Worm (Caenorhabditis elegans): ENCODE measurements around the gene srb-16.
"Not testable (repeated sequence)": the region's sequence is repeated elsewhere in the genome, so short reads cannot be mapped to it uniquely, and the experiment has no call there.

srb-16 gene

DNA sequence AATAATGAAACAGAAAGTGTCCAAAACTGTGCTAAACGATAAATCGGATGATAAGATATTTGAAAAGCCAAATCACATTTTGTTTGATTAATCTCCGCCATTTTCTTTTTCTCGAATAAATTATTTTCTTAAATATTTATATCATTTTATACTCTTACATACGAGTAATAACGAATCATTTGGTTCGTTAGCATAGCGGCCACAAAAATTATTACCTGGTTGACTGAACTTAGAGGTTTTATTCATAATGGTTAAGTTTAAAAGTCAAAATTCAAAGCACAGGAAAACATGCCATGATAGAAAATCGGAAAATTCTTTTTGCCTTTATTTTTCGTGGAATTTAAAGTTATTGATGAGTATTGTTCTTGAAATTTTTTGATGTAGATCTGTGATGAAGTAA lies 12.6 kb upstream of the srb-16 start, which contains the start of gene srb-5:
TSS of gene srb-5 (minus strand) at position 101 of the 400 bp plus-strand sequence.
- TF ChIP-seq unc-3 (GFP tag; conservative IDR thresholded peaks at IDR 0.05) (no peak), unc-3 (tag; optimal IDR thresholded peaks at IDR 0.05) (no peak), elt-2 (tag; optimal IDR thresholded peaks at IDR 0.05) (no peak), pax-1 (tag; optimal IDR thresholded peaks at IDR 0.05) (no peak), nhr-11 (tag; optimal IDR thresholded peaks at IDR 0.05) (no peak), T23F11.4 (GFP tag; optimal IDR thresholded peaks at IDR 0.05) (no peak), dve-1 (tag; optimal IDR thresholded peaks at IDR 0.05) (no peak), C08G9.2 (tag; optimal IDR thresholded peaks at IDR 0.05) (no peak), C38D4.7 (GFP tag; optimal IDR thresholded peaks at IDR 0.05) (no peak), dmd-4 (tag; optimal IDR thresholded peaks at IDR 0.05; ENCODE audit: borderline replicate concordance) (no peak), mec-3 (tag; optimal IDR thresholded peaks at IDR 0.05; ENCODE audit: borderline replicate concordance) (no peak), madf-2 (tag; optimal IDR thresholded peaks at IDR 0.05) (no peak), ceh-31 (tag; optimal IDR thresholded peaks at IDR 0.05) (no peak), ceh-34 (tag; optimal IDR thresholded peaks at IDR 0.05) (no peak), ahr-1 (tag; optimal IDR thresholded peaks at IDR 0.05) (no peak), ceh-45 (GFP tag; IDR thresholded peaks at IDR 0.05) (no peak)

DNA sequence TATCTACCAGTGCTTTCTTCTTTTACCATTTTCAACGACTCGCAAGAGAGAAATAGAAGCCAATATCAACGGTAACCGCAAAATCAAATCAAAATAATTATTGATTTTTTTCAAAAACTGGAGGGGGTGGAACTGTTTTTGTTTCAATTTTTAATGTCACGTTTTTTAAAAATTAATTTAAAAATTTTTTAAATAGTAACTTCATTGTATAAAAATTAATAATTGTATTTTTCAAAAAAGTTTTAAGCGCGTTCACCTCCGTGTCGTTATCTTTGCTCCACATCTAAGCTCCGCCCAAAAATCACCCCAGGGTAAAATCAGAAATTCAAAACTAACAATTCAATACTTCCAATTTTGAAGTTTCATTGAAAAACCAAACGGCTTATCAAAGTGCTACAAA lies 10.4 kb upstream of the srb-16 start, which contains the start of gene C27D6.11:
TSS of gene C27D6.11 (minus strand) at position 101 of the 400 bp plus-strand sequence.
- TF ChIP-seq unc-42 (tag; optimal IDR thresholded peaks at IDR 0.05) (no peak), fkh-6 (tag; optimal IDR thresholded peaks at IDR 0.05) (no peak), dmd-4 (tag; optimal IDR thresholded peaks at IDR 0.05; ENCODE audit: borderline replicate concordance) (no peak), ceh-9 (tag; optimal IDR thresholded peaks at IDR 0.05) (no peak), nhr-11 (tag; optimal IDR thresholded peaks at IDR 0.05) (no peak), F13H6.1 (tag; optimal IDR thresholded peaks at IDR 0.05) (no peak), hlh-6 (tag; optimal IDR thresholded peaks at IDR 0.05) (no peak), madf-2 (tag; optimal IDR thresholded peaks at IDR 0.05) (no peak), pros-1 (tag; optimal IDR thresholded peaks at IDR 0.05) (no peak), ceh-22 (tag; optimal IDR thresholded peaks at IDR 0.05) (no peak), eyg-1 (tag; optimal IDR thresholded peaks at IDR 0.05) (no peak), unc-3 (GFP tag; conservative IDR thresholded peaks at IDR 0.05) (no peak), unc-3 (tag; optimal IDR thresholded peaks at IDR 0.05) (no peak), odd-2 (tag; optimal IDR thresholded peaks at IDR 0.05) (no peak)

DNA sequence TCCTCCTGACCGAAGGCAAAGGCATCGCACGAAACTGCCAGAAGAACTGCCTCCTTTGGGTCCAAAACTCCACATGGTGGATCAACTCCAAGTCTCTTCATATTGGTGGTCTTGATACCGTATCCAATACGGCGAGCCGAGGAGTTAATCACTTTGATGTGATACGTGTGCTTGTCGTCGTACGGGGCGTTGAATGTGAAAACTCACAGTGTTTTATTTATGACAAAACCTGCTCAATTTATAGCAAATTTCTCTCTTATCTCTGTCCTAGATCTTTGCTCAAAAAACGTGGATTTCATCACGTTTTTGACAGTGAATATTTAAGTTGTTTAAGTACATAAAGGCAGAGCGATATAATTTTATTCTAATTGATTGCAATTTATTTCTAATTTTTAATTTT lies 8.0 kb upstream of the srb-16 start, which contains the start of gene F58A6.9:
TSS of gene F58A6.9 (minus strand) at position 101 of the 400 bp plus-strand sequence.
- TF ChIP-seq T23F11.4 (GFP tag; optimal IDR thresholded peaks at IDR 0.05); ttx-3 (tag; optimal IDR thresholded peaks at IDR 0.05); hlh-6 (tag; optimal IDR thresholded peaks at IDR 0.05): not testable (repeated sequence)

DNA sequence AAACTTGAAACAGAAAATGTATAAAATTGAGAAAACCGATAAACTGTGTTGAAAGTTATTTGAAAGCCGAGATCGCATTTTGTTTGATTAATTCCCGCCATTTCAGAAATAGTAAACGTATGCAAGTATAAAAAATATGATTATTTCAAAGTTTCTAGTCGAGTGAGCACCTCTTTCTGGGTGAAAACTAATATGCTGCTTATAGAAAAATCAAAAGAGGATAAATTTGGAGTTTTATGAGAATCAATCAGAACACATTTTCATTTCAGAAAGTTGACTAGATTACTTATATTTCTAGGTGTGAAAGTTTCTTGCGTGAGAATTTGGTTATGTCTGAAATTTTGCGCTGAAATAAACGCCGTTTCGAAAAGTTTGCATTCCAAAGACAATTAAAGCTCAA lies 6.8 kb upstream of the srb-16 start, which contains the start of gene srb-13:
TSS of gene srb-13 (minus strand) at position 101 of the 400 bp plus-strand sequence.
- no peak for TF ChIP-seq pat-9 (tag; optimal IDR thresholded peaks at IDR 0.05)

DNA sequence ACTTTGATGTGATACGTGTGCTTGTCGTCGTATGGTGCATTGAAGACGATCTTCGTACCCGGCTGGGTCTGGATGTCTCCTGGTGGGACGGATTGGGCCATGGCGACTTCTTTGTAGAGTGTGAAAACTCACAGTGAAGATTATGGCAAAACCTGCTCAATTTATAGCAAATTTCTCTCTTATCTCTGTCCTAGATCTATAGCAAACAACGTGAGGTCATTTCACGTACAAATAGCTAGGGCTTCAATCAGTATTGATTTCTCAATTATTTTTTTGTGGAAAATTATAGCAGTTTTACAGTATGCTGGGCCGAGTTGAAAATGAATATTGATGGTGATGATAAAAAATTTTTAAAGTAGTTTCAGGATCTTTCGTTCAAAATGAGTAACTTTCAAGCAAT lies 6.3 kb upstream of the srb-16 start, which contains the start of gene msp-45:
TSS of gene msp-45 (minus strand) at position 101 of the 400 bp plus-strand sequence.
- TF ChIP-seq fkh-6 (tag; optimal IDR thresholded peaks at IDR 0.05) (no peak), eyg-1 (tag; optimal IDR thresholded peaks at IDR 0.05) (no peak), unc-3 (GFP tag; conservative IDR thresholded peaks at IDR 0.05) (no peak), unc-3 (tag; optimal IDR thresholded peaks at IDR 0.05) (no peak), odd-2 (tag; optimal IDR thresholded peaks at IDR 0.05) (no peak)

DNA sequence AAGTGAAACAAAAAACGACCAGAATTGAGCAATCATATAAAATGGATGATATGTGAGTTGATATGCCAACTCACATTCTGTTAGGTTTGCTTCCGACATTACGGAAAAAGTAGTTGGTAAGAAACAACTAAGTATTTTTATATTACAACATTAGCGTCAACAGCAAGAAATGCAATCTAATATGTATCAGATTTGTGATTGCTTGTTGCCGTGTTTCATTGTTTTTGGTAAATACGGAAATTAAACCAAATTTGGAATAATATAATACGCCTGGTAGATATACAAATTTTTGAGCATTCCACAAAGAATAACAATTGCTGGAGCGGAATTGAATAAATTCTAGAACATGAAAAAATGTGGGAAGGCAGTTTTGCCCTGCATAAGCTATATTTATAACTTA lies 3.8 kb upstream of the srb-16 start, which contains the start of gene srb-12:
TSS of gene srb-12 (minus strand) at position 101 of the 400 bp plus-strand sequence.
- TF ChIP-seq pag-3 (tag; optimal IDR thresholded peaks at IDR 0.05; ENCODE audit: borderline replicate concordance) (no peak), pat-9 (tag; optimal IDR thresholded peaks at IDR 0.05) (no peak), ceh-14 (tag; optimal IDR thresholded peaks at IDR 0.05) (no peak), ets-4 (tag; optimal IDR thresholded peaks at IDR 0.05) (no peak), dve-1 (tag; optimal IDR thresholded peaks at IDR 0.05) (no peak), fkh-6 (tag; optimal IDR thresholded peaks at IDR 0.05) (no peak), C08G9.2 (tag; optimal IDR thresholded peaks at IDR 0.05) (no peak), fkh-10 (GFP tag; optimal IDR thresholded peaks at IDR 0.05) (no peak), unc-42 (tag; optimal IDR thresholded peaks at IDR 0.05) (no peak), ztf-16 (tag; optimal IDR thresholded peaks at IDR 0.05) (no peak), eyg-1 (tag; optimal IDR thresholded peaks at IDR 0.05) (no peak), nhr-11 (tag; optimal IDR thresholded peaks at IDR 0.05) (no peak), sdc-2 (tag; optimal IDR thresholded peaks at IDR 0.05) (no peak), ceh-2 (tag; optimal IDR thresholded peaks at IDR 0.05) (no peak)

Data from whole organism, late embryonic.